Fruit fly (Drosophila melanogaster): ENCODE data around the gene Ude.
A peak's percentile ranks its signal among the peaks of the same experiment; 100 is the strongest.

The Ude gene

dm6 chr3R:24768538-24769401, 30.7 kb downstream of the Ude start, which contains the start of gene CG13631 (continued):
- TF ChIP-seq Dad (GFP tag; optimal IDR thresholded peaks at IDR 0.05) (peak; percentile 83), org-1 (GFP tag; optimal IDR thresholded peaks at IDR 0.05) (peak; percentile 92), CG2202 (tag; optimal IDR thresholded peaks at IDR 0.05) (peak; percentile 94), Aef1 (GFP tag; IDR thresholded peaks at IDR 0.05) (peak; percentile 78), gro (GFP tag; optimal IDR thresholded peaks at IDR 0.05) (no peak), Lim3 (GFP tag; IDR thresholded peaks at IDR 0.05) (peak; percentile 66), CG9215 (GFP tag; IDR thresholded peaks at IDR 0.05) (peak; percentile 71), peb (GFP tag; IDR thresholded peaks at IDR 0.05) (peak; percentile 95), pan (optimal IDR thresholded peaks at IDR 0.05) (no peak), pan (GFP tag; optimal IDR thresholded peaks at IDR 0.05 in 1 of 2, IDR thresholded peaks at IDR 0.05 in 1 of 2) (peak in 1 of 2 experiments; percentile 89), danr (GFP tag; IDR thresholded peaks at IDR 0.05) (peak; percentile 84), odd (GFP tag; optimal IDR thresholded peaks at IDR 0.05) (peak; percentile 88), ATbp (GFP tag; optimal IDR thresholded peaks at IDR 0.05) (peak; percentile 97), phol (tag; optimal IDR thresholded peaks at IDR 0.05) (peak; percentile 98), hbn (GFP tag; IDR thresholded peaks at IDR 0.05; ENCODE audit: partially characterized antibody) (no peak), CG5180 (GFP tag; optimal IDR thresholded peaks at IDR 0.05) (peak; percentile 79), CG10366 (GFP tag; IDR thresholded peaks at IDR 0.05) (peak; percentile 92), CG14441 (GFP tag; IDR thresholded peaks at IDR 0.05) (peak; percentile 88), CG31365 (tag; optimal IDR thresholded peaks at IDR 0.05) (peak; percentile 66), grn (GFP tag; optimal IDR thresholded peaks at IDR 0.05) (peak; percentile 61), CG2116 (GFP tag; optimal IDR thresholded peaks at IDR 0.05) (peak; percentile 68), jing (GFP tag; optimal IDR thresholded peaks at IDR 0.05) (peak; percentile 94), CG11456 (GFP tag; IDR thresholded peaks at IDR 0.05) (peak; percentile 64; the same call in 2 of the 3 replicates), Ada2b (GFP tag; IDR thresholded peaks at IDR 0.05) (peak; percentile 82), CG4360 (GFP tag; IDR thresholded peaks at IDR 0.05) (peak; percentile 55), Hr39 (optimal IDR thresholded peaks at IDR 0.05) (no peak), CG3281 (GFP tag; optimal IDR thresholded peaks at IDR 0.05) (peak; percentile 72), CG31224 (GFP tag; IDR thresholded peaks at IDR 0.05) (no peak; the same call in 1 of the 2 replicates), NK7.1 (GFP tag; optimal IDR thresholded peaks at IDR 0.05) (peak; percentile 79), CG7928 (GFP tag; optimal IDR thresholded peaks at IDR 0.05) (no peak), Hr51 (GFP tag; optimal IDR thresholded peaks at IDR 0.05) (peak; percentile 46 to 95), CG4424 (GFP tag; optimal IDR thresholded peaks at IDR 0.05) (peak; percentile 98), sr (GFP tag; IDR thresholded peaks at IDR 0.05) (peak; percentile 49; the same call in 1 of the 3 replicates), CG2678 (tag; optimal IDR thresholded peaks at IDR 0.05) (peak; percentile 96), p53 (GFP tag; optimal IDR thresholded peaks at IDR 0.05) (peak; percentile 84), hb (GFP tag; IDR thresholded peaks at IDR 0.05; ENCODE audit: partially characterized antibody) (no peak), NfI (GFP tag; optimal IDR thresholded peaks at IDR 0.05) (peak; percentile 91), CG7357 (GFP tag; IDR thresholded peaks at IDR 0.05) (peak; percentile 85), CG15011 (GFP tag; optimal IDR thresholded peaks at IDR 0.05) (peak; percentile 78), Awh (GFP tag; IDR thresholded peaks at IDR 0.05) (peak; percentile 88), rib (GFP tag; IDR thresholded peaks at IDR 0.05) (no peak), zen (tag; optimal IDR thresholded peaks at IDR 0.05) (peak; percentile 85), z (GFP tag; IDR thresholded peaks at IDR 0.05) (no peak; the same call in 2 of the 3 replicates), pnt (GFP tag; optimal IDR thresholded peaks at IDR 0.05) (peak; percentile 97), CG43689 (GFP tag; IDR thresholded peaks at IDR 0.05) (0 out of 2 replicates have a peak, but pooled peaks have one; percentile 32), eyg (GFP tag; optimal IDR thresholded peaks at IDR 0.05) (peak; percentile 84), Atf3 (GFP tag; optimal IDR thresholded peaks at IDR 0.05) (peak; percentile 96), CG7987 (GFP tag; optimal IDR thresholded peaks at IDR 0.05) (peak; percentile 68), crp (GFP tag; optimal IDR thresholded peaks at IDR 0.05) (peak; percentile 37 to 74)

Measured in whole organism, embryonic.